Fruit fly (Drosophila melanogaster) whole organism, wandering third instar larva: ENCODE data around the gene CG34310.

Experiments used
- Abd-B ChIP-seq: fragments of >200 bp; optimal IDR thresholded peaks from 2 replicates; lab custom pipeline; 2017; ENCODE audit warnings: missing biosample characterization, missing genetic modification characterization
- CG32264 ChIP-seq: fragments of 200-800 bp; sonication (Bioruptor generic); optimal IDR thresholded peaks from 2 replicates; lab custom pipeline; 2016; ENCODE audit warnings: missing biosample characterization, missing genetic modification characterization
- CG9705 ChIP-seq: fragments of 200-800 bp; sonication (Bioruptor generic); optimal IDR thresholded peaks from 2 replicates; lab custom pipeline; 2018; ENCODE audit warnings: missing biosample characterization, mild to moderate bottlenecking, missing genetic modification characterization
- CrebA ChIP-seq: fragments of 200-800 bp; sonication (Bioruptor generic); optimal IDR thresholded peaks from 2 replicates; lab custom pipeline; 2016; ENCODE audit warnings: missing biosample characterization, mild to moderate bottlenecking, missing genetic modification characterization, borderline replicate concordance
- Dfd ChIP-seq: fragments of >200 bp; optimal IDR thresholded peaks from 2 replicates; lab custom pipeline; 2017; ENCODE audit warnings: missing biosample characterization, missing genetic modification characterization
- Dif ChIP-seq: fragments of 200-275, 200-300 bp; sonication (Bioruptor generic); optimal IDR thresholded peaks from 2 replicates; lab custom pipeline; 2018; ENCODE audit warnings: missing biosample characterization, missing genetic modification characterization; ENCODE audit not compliant: partially characterized antibody
- GATAd ChIP-seq: sonication (Bioruptor generic); optimal IDR thresholded peaks from 2 replicates; lab custom pipeline; 2016; ENCODE audit warnings: missing biosample characterization, missing genetic modification characterization
- HLH106 ChIP-seq: fragments of 200-800 bp; optimal IDR thresholded peaks from 3 replicates; lab custom pipeline; 2019; ENCODE audit warnings: missing biosample characterization, mild to moderate bottlenecking, missing genetic modification characterization, moderate library complexity
- Hnf4 ChIP-seq: fragments of 200-800 bp; sonication (Bioruptor generic); optimal IDR thresholded peaks from 2 replicates; lab custom pipeline; 2016; ENCODE audit warnings: missing biosample characterization, mild to moderate bottlenecking, missing genetic modification characterization
- Hr78 ChIP-seq: fragments of >200 bp; optimal IDR thresholded peaks from 2 replicates; lab custom pipeline; 2017; ENCODE audit warnings: missing biosample characterization, missing genetic modification characterization
- Hr83 ChIP-seq: fragments of 200-300 bp; sonication (Bioruptor generic); optimal IDR thresholded peaks from 2 replicates; lab custom pipeline; 2016; ENCODE audit warnings: missing biosample characterization, mild to moderate bottlenecking, missing genetic modification characterization, moderate library complexity; ENCODE audit not compliant: poor library complexity, severe bottlenecking
- Jra ChIP-seq: sonication (Bioruptor generic); optimal IDR thresholded peaks from 2 replicates; lab custom pipeline; 2016; ENCODE audit warnings: missing biosample characterization, missing genetic modification characterization
- Mio ChIP-seq: sonication (Bioruptor generic); optimal IDR thresholded peaks from 2 replicates; lab custom pipeline; 2016; ENCODE audit warnings: missing biosample characterization, missing genetic modification characterization
- Myc ChIP-seq: fragments of >200 bp; optimal IDR thresholded peaks from 2 replicates; lab custom pipeline; 2017
- N ChIP-seq: fragments of >200 bp; optimal IDR thresholded peaks from 2 replicates; lab custom pipeline; 2018; ENCODE audit warnings: missing biosample characterization, missing external identifiers, missing genetic modification characterization
- OdsH ChIP-seq: fragments of 200-800 bp; sonication (Bioruptor generic); optimal IDR thresholded peaks from 2 replicates; lab custom pipeline; 2016; ENCODE audit warnings: missing biosample characterization, mild to moderate bottlenecking, missing genetic modification characterization
- Rel ChIP-seq, 2 experiments: fragments of 200-800 bp; sonication (Bioruptor generic) in 1 of 2; optimal IDR thresholded peaks; 2 replicates in 1 of 2; 3 replicates in 1 of 2; lab custom pipeline; 2016 to 2019; ENCODE audit warnings: mild to moderate bottlenecking in 2 of 2, missing biosample characterization in 2 of 2, missing genetic modification characterization in 2 of 2, moderate library complexity in 1 of 2
- Sp1 ChIP-seq: fragments of 200-800 bp; sonication (Bioruptor generic); optimal IDR thresholded peaks from 3 replicates; lab custom pipeline; 2019; ENCODE audit warnings: missing biosample characterization, mild to moderate bottlenecking, missing genetic modification characterization, moderate library complexity
- Vsx2 ChIP-seq: fragments of 200-300, 225-300 bp; sonication (Bioruptor generic); optimal IDR thresholded peaks from 2 replicates; lab custom pipeline; 2018; ENCODE audit warnings: missing biosample characterization, missing genetic modification characterization; ENCODE audit not compliant: partially characterized antibody
- br ChIP-seq: fragments of 200-800 bp; sonication (Bioruptor generic); optimal IDR thresholded peaks from 2 replicates; lab custom pipeline; 2016; ENCODE audit warnings: missing biosample characterization, missing genetic modification characterization
- brk ChIP-seq: fragments of 200-800 bp; sonication (Bioruptor generic); optimal IDR thresholded peaks from 2 replicates; lab custom pipeline; 2016; ENCODE audit warnings: missing biosample characterization, mild to moderate bottlenecking, missing genetic modification characterization
- dl ChIP-seq, 2 experiments: fragments of 175-275, 200-275 bp in 1 of 2; fragments of 200-275 bp in 1 of 2; sonication (Bioruptor generic); optimal IDR thresholded peaks; lab custom pipeline; 2018; ENCODE audit warnings: mild to moderate bottlenecking in 2 of 2, missing biosample characterization in 2 of 2, missing genetic modification characterization in 2 of 2, moderate library complexity in 2 of 2; ENCODE audit not compliant: partially characterized antibody in 2 of 2, insufficient read depth in 1 of 2
- dmrt93B ChIP-seq: fragments of 200-800 bp; sonication (Bioruptor generic); optimal IDR thresholded peaks from 2 replicates; lab custom pipeline; 2018; ENCODE audit warnings: missing biosample characterization, mild to moderate bottlenecking, missing genetic modification characterization
- dsf ChIP-seq: sonication (Bioruptor generic); optimal IDR thresholded peaks from 2 replicates; lab custom pipeline; 2016; ENCODE audit warnings: missing biosample characterization, missing genetic modification characterization, borderline replicate concordance
- ey ChIP-seq: fragments of 200-800 bp; sonication (Bioruptor generic); optimal IDR thresholded peaks from 2 replicates; lab custom pipeline; 2016; ENCODE audit warnings: missing biosample characterization, missing genetic modification characterization
- foxo ChIP-seq, 2 experiments: fragments of 200-800 bp; sonication (Bioruptor generic); optimal IDR thresholded peaks; 2 replicates in 1 of 2; 3 replicates in 1 of 2; lab custom pipeline; 2016 to 2017; ENCODE audit warnings: missing biosample characterization in 2 of 2, missing genetic modification characterization in 2 of 2
- fru ChIP-seq: fragments of 200-800 bp; sonication (Bioruptor generic); optimal IDR thresholded peaks from 3 replicates; lab custom pipeline; 2016; ENCODE audit warnings: missing biosample characterization, mild to moderate bottlenecking, missing genetic modification characterization
- h ChIP-seq: fragments of 200-800 bp; sonication (Bioruptor generic); optimal IDR thresholded peaks from 3 replicates; lab custom pipeline; 2016; ENCODE audit warnings: missing biosample characterization, mild to moderate bottlenecking, missing genetic modification characterization
- jim ChIP-seq: fragments of 175-275, 200-325 bp; sonication (Bioruptor generic); optimal IDR thresholded peaks from 2 replicates; lab custom pipeline; 2016; ENCODE audit warnings: missing biosample characterization, mild to moderate bottlenecking, missing genetic modification characterization
- lola ChIP-seq: fragments of >200 bp; optimal IDR thresholded peaks from 2 replicates; lab custom pipeline; 2017; ENCODE audit warnings: missing biosample characterization, missing genetic modification characterization
- pan ChIP-seq: fragments of >200 bp; optimal IDR thresholded peaks from 2 replicates; lab custom pipeline; 2017
- psq ChIP-seq: fragments of 200-800 bp; sonication (Bioruptor generic); optimal IDR thresholded peaks from 3 replicates; lab custom pipeline; 2017; ENCODE audit warnings: missing biosample characterization, mild to moderate bottlenecking, missing genetic modification characterization, moderate library complexity
- rgr ChIP-seq: fragments of 200-800 bp; sonication (Bioruptor generic); optimal IDR thresholded peaks from 3 replicates; lab custom pipeline; 2016; ENCODE audit warnings: missing biosample characterization, mild to moderate bottlenecking, missing genetic modification characterization
- sage ChIP-seq: fragments of 200-800 bp; sonication (Bioruptor generic); optimal IDR thresholded peaks from 2 replicates; lab custom pipeline; 2016; ENCODE audit warnings: missing biosample characterization, mild to moderate bottlenecking, missing genetic modification characterization
- sv ChIP-seq: fragments of 200-800 bp; sonication (Bioruptor generic); optimal IDR thresholded peaks from 3 replicates; lab custom pipeline; 2016; ENCODE audit warnings: missing biosample characterization, missing genetic modification characterization
- tai ChIP-seq: sonication (Bioruptor generic); optimal IDR thresholded peaks from 2 replicates; lab custom pipeline; 2016; ENCODE audit warnings: missing biosample characterization, missing genetic modification characterization
- usp ChIP-seq: fragments of >200 bp; optimal IDR thresholded peaks from 2 replicates; lab custom pipeline; 2017; ENCODE audit warnings: missing biosample characterization, missing genetic modification characterization
- woc ChIP-seq: sonication (Bioruptor generic); optimal IDR thresholded peaks from 2 replicates; lab custom pipeline; 2016; ENCODE audit warnings: missing biosample characterization, mild to moderate bottlenecking, missing genetic modification characterization

CG34310 gene

DNA sequence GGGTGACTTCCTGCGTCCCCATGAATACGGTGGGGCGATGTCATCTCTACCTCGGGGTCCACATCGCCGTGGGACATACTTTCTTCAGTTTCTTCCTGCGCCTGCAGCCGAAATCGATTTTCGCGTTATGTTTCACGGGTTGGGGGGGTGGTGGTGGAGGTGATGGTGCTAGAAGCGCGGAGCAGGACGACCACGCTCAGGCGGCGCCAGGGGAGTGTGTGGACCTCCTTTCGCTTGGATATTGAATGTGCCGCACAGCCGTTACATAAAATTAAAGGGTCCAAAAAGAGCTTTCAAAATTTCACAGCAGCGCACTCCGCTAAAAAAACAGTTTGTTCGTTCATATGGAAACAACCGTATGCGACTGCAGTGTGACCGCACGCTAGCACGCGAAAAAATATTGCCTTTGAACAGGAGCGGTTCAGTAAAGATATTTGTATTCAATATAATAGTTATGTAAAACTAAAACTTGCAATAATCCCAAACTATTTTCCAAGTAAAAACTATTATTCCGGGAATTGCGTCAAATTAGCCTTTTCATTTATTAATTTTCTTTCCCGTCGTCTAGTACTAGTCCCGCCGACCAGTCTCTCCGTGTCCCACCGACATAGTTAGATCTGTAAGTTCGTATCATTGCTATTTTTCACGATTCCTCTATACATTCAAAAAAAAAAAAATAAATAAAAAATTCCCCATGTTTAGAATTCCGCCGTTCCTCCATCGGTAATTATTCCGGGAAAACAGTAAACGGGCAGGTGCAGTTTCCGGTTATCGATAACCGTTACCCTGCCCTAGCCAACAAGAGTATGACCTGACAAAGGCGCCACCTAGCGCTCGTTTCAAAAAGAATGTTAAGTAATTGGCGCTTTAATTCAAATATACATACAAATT lies 20.8 kb downstream of the CG34310 start, which contains the start of gene Nhe3 (continued):
- TF ChIP-seq tai (GFP tag; lab: Kevin White, UChicago) (no peak), CrebA (GFP tag; lab: Kevin White, UChicago) (no peak), Mio (GFP tag; lab: Kevin White, UChicago) (no peak), brk (GFP tag; lab: Kevin White, UChicago) (no peak), OdsH (GFP tag; lab: Kevin White, UChicago) (peak; percentile 82)

DNA sequence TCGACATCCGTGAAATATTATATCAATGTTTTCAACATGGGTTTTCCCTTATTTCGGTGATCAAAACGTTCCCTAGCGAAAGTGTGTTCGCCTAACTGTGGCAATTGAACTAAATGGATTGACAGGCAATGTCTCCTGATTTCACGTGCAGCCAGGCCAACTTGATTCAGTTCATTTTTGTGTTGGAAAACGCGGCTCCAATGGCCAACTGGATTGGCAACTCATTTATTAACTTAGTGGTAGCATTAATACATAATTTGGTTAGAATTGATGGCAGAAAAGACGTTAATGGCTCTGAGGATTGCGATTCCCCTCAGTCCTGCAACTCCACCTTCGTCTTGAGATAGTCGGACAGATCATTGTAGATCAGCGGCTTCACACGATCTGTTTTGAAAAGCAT lies 23.1 kb downstream of the CG34310 start, which contains the start of gene CG11327:
Gene CG11327 (minus strand): TSS at position 101 of the 400 bp plus-strand sequence.
- no peak for TF ChIP-seq woc (GFP tag; lab: Kevin White, UChicago)
- no peak for TF ChIP-seq Vsx2 (GFP tag; lab: Kevin White, UChicago)

DNA sequence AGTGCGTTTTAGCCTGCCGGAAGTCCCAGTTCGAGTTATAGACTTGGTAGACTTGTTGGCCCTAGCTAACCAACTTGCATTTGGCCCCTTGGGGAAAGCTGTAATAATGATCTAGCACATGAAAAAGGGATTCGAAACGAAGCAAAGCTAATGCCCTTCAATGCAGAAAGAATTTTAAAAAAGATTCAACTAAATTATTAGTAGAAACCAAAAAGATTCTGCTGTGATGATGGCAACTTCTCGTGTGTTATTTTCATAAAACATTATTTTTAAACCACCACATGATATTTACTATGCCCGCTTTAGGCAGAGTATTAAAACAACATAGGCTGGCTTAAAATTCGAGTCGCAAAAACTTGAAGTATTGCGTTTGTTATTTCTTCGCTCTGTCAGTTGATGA lies 28.6 kb downstream of the CG34310 start:
- TF ChIP-seq sv (GFP tag; lab: Kevin White, UChicago), result no peak
- no peak for TF ChIP-seq psq (GFP tag; lab: Kevin White, UChicago)
- peak; percentile 2 for TF ChIP-seq h
- TF ChIP-seq CrebA (GFP tag; lab: Kevin White, UChicago), result no peak
- TF ChIP-seq Sp1, result no peak
- no peak for TF ChIP-seq Hr83 (GFP tag; lab: Kevin White, UChicago)
- no peak for TF ChIP-seq dsf (GFP tag; lab: Kevin White, UChicago)
- TF ChIP-seq br (GFP tag; lab: Kevin White, UChicago), result no peak
- no peak for TF ChIP-seq brk (GFP tag; lab: Kevin White, UChicago)
- TF ChIP-seq, all 38 proteins: peak for 1

DNA sequence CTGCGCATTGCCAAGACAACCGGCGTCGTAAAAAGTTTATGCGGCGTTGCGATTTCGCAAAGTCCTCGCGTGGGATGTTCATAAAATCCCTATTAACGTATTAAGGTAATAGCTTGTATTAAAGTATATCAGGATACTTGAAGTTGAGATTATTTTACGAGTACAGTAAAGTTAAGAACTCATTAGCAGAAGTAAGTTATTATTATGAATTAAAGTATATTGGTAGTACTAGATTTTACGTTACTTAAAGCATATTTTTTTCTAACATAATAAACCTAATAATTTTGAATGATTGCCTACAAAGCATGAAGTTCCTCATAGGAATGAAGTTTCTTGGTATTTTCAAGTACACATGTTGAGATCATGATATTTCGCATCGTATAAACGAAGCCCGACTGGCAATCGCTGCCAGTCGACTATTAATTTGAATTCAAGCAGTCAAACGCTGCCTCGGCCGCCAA lies 30.4 kb downstream of the CG34310 start:
- no peak for TF ChIP-seq dmrt93B (GFP tag; lab: Kevin White, UChicago)
- no peak for TF ChIP-seq sv (GFP tag; lab: Kevin White, UChicago)
- no peak for TF ChIP-seq CG32264 (GFP tag; lab: Kevin White, UChicago)
- no peak for TF ChIP-seq Vsx2 (GFP tag; lab: Kevin White, UChicago)
- TF ChIP-seq Dif, result no peak
- no peak for TF ChIP-seq pan (lab: Kevin White, UChicago)
- peak; percentile 35 for TF ChIP-seq woc (GFP tag; lab: Kevin White, UChicago)
- TF ChIP-seq N (GFP tag; lab: Kevin White, UChicago), result no peak
- peak; percentile 24 for TF ChIP-seq rgr (GFP tag; lab: Kevin White, UChicago)
- no peak for TF ChIP-seq Jra (GFP tag; lab: Kevin White, UChicago)
- TF ChIP-seq CG9705 (GFP tag; lab: Kevin White, UChicago), result peak; percentile 18
- TF ChIP-seq usp (GFP tag; lab: Kevin White, UChicago), result no peak
- TF ChIP-seq tai (GFP tag; lab: Kevin White, UChicago), result no peak
- TF ChIP-seq lola, result no peak
- peak; percentile 65 for TF ChIP-seq Sp1
- no peak for TF ChIP-seq brk (GFP tag; lab: Kevin White, UChicago)
- peak; percentile 52 for TF ChIP-seq HLH106
- no peak for TF ChIP-seq Myc (lab: Kevin White, UChicago)
- TF ChIP-seq fru (GFP tag; lab: Kevin White, UChicago), result peak; percentile 49
- TF ChIP-seq Hnf4 (GFP tag; lab: Kevin White, UChicago), result no peak
- TF ChIP-seq Rel (GFP tag; optimal IDR thresholded peaks at IDR 0.05; lab: Kevin White, UChicago), result no peak
- no peak for TF ChIP-seq Rel (tag; optimal IDR thresholded peaks at IDR 0.05; lab: Kevin White, UChicago)
- TF ChIP-seq Mio (GFP tag; lab: Kevin White, UChicago), result no peak
- no peak for TF ChIP-seq Hr83 (GFP tag; lab: Kevin White, UChicago)
- no peak for TF ChIP-seq dsf (GFP tag; lab: Kevin White, UChicago)
- peak; percentile 65 for TF ChIP-seq h
- TF ChIP-seq sage (GFP tag; lab: Kevin White, UChicago), result no peak
- peak; percentile 45 for TF ChIP-seq OdsH (GFP tag; lab: Kevin White, UChicago)
- no peak for TF ChIP-seq Dfd (GFP tag; lab: Kevin White, UChicago)
- no peak for TF ChIP-seq CrebA (GFP tag; lab: Kevin White, UChicago)
- peak; percentile 40 for TF ChIP-seq psq (GFP tag; lab: Kevin White, UChicago)
- TF ChIP-seq br (GFP tag; lab: Kevin White, UChicago), result peak; percentile 37
- TF ChIP-seq Abd-B (GFP tag; lab: Kevin White, UChicago), result no peak
- no peak for TF ChIP-seq Hr78 (GFP tag; lab: Kevin White, UChicago)
- peak in 1 of 2 experiments; percentile 56 for TF ChIP-seq foxo (GFP tag; optimal IDR thresholded peaks at IDR 0.05; lab: Kevin White, UChicago)
- no peak for TF ChIP-seq jim (GFP tag; lab: Kevin White, UChicago)
- peak; percentile 23 for TF ChIP-seq ey (GFP tag; lab: Kevin White, UChicago)
- TF ChIP-seq GATAd (GFP tag; lab: Kevin White, UChicago), result no peak
- TF ChIP-seq dl (GFP tag; optimal IDR thresholded peaks at IDR 0.05; lab: Kevin White, UChicago; ENCODE audit: insufficient read depth in 1 of 2, partially characterized antibody in 2 of 2), result no peak
- TF ChIP-seq, all 38 proteins: peak for 12
